Worm (Caenorhabditis elegans): Measurements from ENCODE around the gene zgpa-1.
A peak's percentile ranks its signal among the peaks of the same experiment; 100 is the strongest.

Gene zgpa-1

DNA sequence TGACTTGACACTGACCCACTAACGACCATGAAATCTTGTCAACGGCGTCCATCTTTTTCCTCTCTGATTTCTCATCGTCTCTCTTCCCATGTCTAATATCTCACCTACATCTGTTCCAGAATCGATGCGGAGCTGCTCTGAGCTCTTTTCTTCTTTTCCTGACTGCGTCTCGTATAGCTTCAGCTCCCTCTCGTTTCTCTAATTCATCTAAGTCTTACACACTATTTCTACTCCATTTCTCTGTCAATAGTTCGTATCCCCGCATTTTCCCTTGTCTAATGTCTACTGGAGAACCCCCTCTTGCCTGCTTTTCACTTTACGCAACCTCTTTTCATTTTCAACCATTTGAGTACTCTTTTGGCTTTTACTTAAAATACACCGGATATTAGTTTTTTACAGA lies 5.2 kb upstream of the zgpa-1 start, which contains the start of gene ric-3:
TSS of gene ric-3 (plus strand) at position 400 of the 400 bp plus-strand sequence.
- no peak for TF ChIP-seq nhr-28 (tag; optimal IDR thresholded peaks at IDR 0.05)
- TF ChIP-seq eor-1 (tag; optimal IDR thresholded peaks at IDR 0.05), result no peak
- TF ChIP-seq fkh-10 (GFP tag; optimal IDR thresholded peaks at IDR 0.05), result no peak
- peak; percentile 81 for TF ChIP-seq nfya-1 (tag; optimal IDR thresholded peaks at IDR 0.05; ENCODE audit: insufficient read depth)
- TF ChIP-seq elt-3 (tag; optimal IDR thresholded peaks at IDR 0.05), result no peak
- no peak for TF ChIP-seq skn-1 (tag; optimal IDR thresholded peaks at IDR 0.05)
- no peak for TF ChIP-seq nhr-11 (tag; optimal IDR thresholded peaks at IDR 0.05)
- peak; percentile 29 for TF ChIP-seq mdl-1 (tag; optimal IDR thresholded peaks at IDR 0.05)
- TF ChIP-seq jun-1 (tag; optimal IDR thresholded peaks at IDR 0.05), result no peak
- TF ChIP-seq egl-5 (tag; optimal IDR thresholded peaks at IDR 0.05), result no peak
- no peak for TF ChIP-seq pqm-1 (tag; optimal IDR thresholded peaks at IDR 0.05)
- TF ChIP-seq ceh-16 (tag; optimal IDR thresholded peaks at IDR 0.05), result no peak
- peak; percentile 42 for TF ChIP-seq lin-15B (tag; optimal IDR thresholded peaks at IDR 0.05)
- no peak for TF ChIP-seq fos-1 (tag; optimal IDR thresholded peaks at IDR 0.05)
- TF ChIP-seq unc-62 (GFP tag; optimal IDR thresholded peaks at IDR 0.05), result peak; percentile 44
- TF ChIP-seq lin-39 (tag; optimal IDR thresholded peaks at IDR 0.05), result peak; percentile 84
- peak; percentile 51 for TF ChIP-seq pha-4 (tag; optimal IDR thresholded peaks at IDR 0.05)
- TF ChIP-seq zag-1 (tag; optimal IDR thresholded peaks at IDR 0.05), result no peak
- peak; percentile 58 for TF ChIP-seq ceh-28 (tag; optimal IDR thresholded peaks at IDR 0.05)
- peak; percentile 90 for TF ChIP-seq hmg-11 (tag; optimal IDR thresholded peaks at IDR 0.05)
- no peak for TF ChIP-seq ceh-9 (tag; optimal IDR thresholded peaks at IDR 0.05)
- peak; percentile 40 for TF ChIP-seq snpc-4 (tag; optimal IDR thresholded peaks at IDR 0.05)
- no peak for TF ChIP-seq fkh-2 (tag; optimal IDR thresholded peaks at IDR 0.05)

DNA sequence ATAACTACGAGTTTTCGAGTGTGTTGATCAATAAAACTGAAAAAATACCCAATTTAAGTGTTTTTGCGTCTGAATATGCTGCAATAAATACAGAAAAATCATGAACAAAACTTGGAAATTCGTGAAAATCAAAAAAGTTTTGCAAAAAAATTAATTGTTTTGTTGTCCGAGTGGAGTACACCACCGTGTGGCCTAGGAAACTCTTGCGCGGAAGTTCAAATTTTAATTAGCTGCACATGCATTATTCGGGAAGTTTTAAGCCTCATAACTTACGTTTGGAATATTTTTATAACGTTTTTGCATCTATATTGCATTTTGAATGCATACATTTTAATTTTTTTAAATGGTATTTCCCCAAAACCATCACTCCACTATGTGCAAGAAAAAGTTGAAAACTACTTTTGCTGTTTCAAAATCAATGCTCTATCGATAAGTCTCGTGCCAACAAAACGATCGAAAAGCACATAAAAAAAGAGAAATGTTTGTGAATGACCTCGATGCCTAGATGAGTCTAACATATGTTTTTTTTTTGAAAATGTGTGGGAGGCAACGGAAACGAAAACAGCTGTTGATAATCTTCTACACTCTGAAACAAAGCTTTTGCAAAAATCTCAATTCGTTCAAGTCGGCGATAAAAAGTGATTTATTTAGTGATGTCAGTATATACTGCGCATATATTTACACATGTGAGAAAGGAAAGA lies 3.9 kb upstream of the zgpa-1 start:
- TF ChIP-seq eor-1 (tag; optimal IDR thresholded peaks at IDR 0.05), result no peak
- TF ChIP-seq nhr-43 (tag; optimal IDR thresholded peaks at IDR 0.05; ENCODE audit: poor library complexity, severe bottlenecking), result peak; percentile 38
- TF ChIP-seq zag-1 (tag; optimal IDR thresholded peaks at IDR 0.05), result no peak
- TF ChIP-seq ceh-16 (tag; optimal IDR thresholded peaks at IDR 0.05), result no peak
- no peak for TF ChIP-seq lin-39 (tag; optimal IDR thresholded peaks at IDR 0.05)
- no peak for TF ChIP-seq nhr-237 (tag; optimal IDR thresholded peaks at IDR 0.05)
- no peak for TF ChIP-seq nhr-11 (tag; optimal IDR thresholded peaks at IDR 0.05)
- no peak for TF ChIP-seq mml-1 (tag; optimal IDR thresholded peaks at IDR 0.05)
- peak; percentile 11 for TF ChIP-seq nfya-1 (tag; optimal IDR thresholded peaks at IDR 0.05; ENCODE audit: insufficient read depth)
- no peak for TF ChIP-seq elt-2 (tag; optimal IDR thresholded peaks at IDR 0.05)
- TF ChIP-seq pha-4 (tag; optimal IDR thresholded peaks at IDR 0.05), result peak; percentile 4
- no peak for TF ChIP-seq nhr-28 (tag; optimal IDR thresholded peaks at IDR 0.05)
- TF ChIP-seq nhr-77 (tag; optimal IDR thresholded peaks at IDR 0.05), result no peak
- TF ChIP-seq nhr-25 (tag; optimal IDR thresholded peaks at IDR 0.05), result no peak
- TF ChIP-seq unc-62 (GFP tag; optimal IDR thresholded peaks at IDR 0.05), result no peak
- TF ChIP-seq ceh-28 (tag; optimal IDR thresholded peaks at IDR 0.05), result no peak
- no peak for TF ChIP-seq tbx-2 (tag; optimal IDR thresholded peaks at IDR 0.05)
- TF ChIP-seq nhr-23 (tag; optimal IDR thresholded peaks at IDR 0.05), result no peak
- TF ChIP-seq nhr-76 (tag; optimal IDR thresholded peaks at IDR 0.05), result no peak
- TF ChIP-seq egl-5 (tag; optimal IDR thresholded peaks at IDR 0.05), result peak; percentile 80
- no peak for TF ChIP-seq pqm-1 (tag; optimal IDR thresholded peaks at IDR 0.05)
- TF ChIP-seq snpc-4 (tag; optimal IDR thresholded peaks at IDR 0.05), result no peak
- no peak for TF ChIP-seq jun-1 (tag; optimal IDR thresholded peaks at IDR 0.05)

DNA sequence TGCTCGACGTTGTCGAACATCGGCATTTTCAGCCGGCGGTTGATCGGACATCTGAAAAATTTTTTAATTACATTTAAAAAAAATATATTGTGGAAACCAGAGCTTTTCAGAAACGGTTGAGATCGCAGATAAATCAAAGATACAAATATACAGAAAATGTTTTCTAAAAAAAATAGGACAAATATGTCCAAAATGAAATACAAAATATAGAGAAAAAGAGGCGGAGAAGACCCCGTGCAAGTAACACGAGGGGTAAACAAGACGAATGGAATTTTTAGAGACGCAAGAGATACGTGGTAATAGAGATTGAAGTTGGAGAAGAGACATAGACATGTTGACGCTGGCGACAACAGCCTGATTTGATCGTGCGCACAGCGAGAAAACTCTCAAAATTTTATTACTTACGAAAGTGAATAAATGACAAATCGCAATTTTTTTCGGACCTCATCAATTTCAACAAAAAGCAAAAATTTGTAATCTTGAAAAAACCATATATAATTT lies 3.1 kb upstream of the zgpa-1 start, which contains the start of gene cdgs-1:
TSS of gene cdgs-1 (minus strand) at position 51 of the 501 bp plus-strand sequence.
- no peak for TF ChIP-seq ceh-16 (tag; optimal IDR thresholded peaks at IDR 0.05)
- peak; percentile 27 for TF ChIP-seq elt-2 (tag; optimal IDR thresholded peaks at IDR 0.05)
- TF ChIP-seq nhr-11 (tag; optimal IDR thresholded peaks at IDR 0.05), result no peak
- TF ChIP-seq lin-15B (tag; optimal IDR thresholded peaks at IDR 0.05), result no peak
- no peak for TF ChIP-seq aly-2 (tag; optimal IDR thresholded peaks at IDR 0.05)
- TF ChIP-seq unc-39 (tag; optimal IDR thresholded peaks at IDR 0.05), result no peak
- no peak for TF ChIP-seq sea-2 (GFP tag; optimal IDR thresholded peaks at IDR 0.05)
- peak; percentile 1 for TF ChIP-seq pqm-1 (tag; optimal IDR thresholded peaks at IDR 0.05)
- peak; percentile 55 for TF ChIP-seq fkh-2 (tag; optimal IDR thresholded peaks at IDR 0.05)
- TF ChIP-seq snpc-4 (tag; optimal IDR thresholded peaks at IDR 0.05), result peak; percentile 49
- no peak for TF ChIP-seq eor-1 (tag; optimal IDR thresholded peaks at IDR 0.05)
- no peak for TF ChIP-seq skn-1 (tag; optimal IDR thresholded peaks at IDR 0.05)
- TF ChIP-seq ZK546.5 (tag; optimal IDR thresholded peaks at IDR 0.05), result no peak
- no peak for TF ChIP-seq jun-1 (tag; optimal IDR thresholded peaks at IDR 0.05)
- no peak for TF ChIP-seq nhr-67 (tag; optimal IDR thresholded peaks at IDR 0.05)
- TF ChIP-seq nhr-12 (tag; optimal IDR thresholded peaks at IDR 0.05), result no peak
- peak; percentile 58 for TF ChIP-seq egl-5 (tag; optimal IDR thresholded peaks at IDR 0.05)
- no peak for TF ChIP-seq fos-1 (tag; optimal IDR thresholded peaks at IDR 0.05)
- peak; percentile 26 for TF ChIP-seq mdl-1 (tag; optimal IDR thresholded peaks at IDR 0.05)
- no peak for TF ChIP-seq unc-62 (GFP tag; optimal IDR thresholded peaks at IDR 0.05)
- no peak for TF ChIP-seq lin-39 (tag; optimal IDR thresholded peaks at IDR 0.05)
- no peak for TF ChIP-seq tbx-2 (tag; optimal IDR thresholded peaks at IDR 0.05)
- TF ChIP-seq nfya-1 (tag; optimal IDR thresholded peaks at IDR 0.05; ENCODE audit: insufficient read depth), result peak; percentile 69
- TF ChIP-seq pha-4 (tag; optimal IDR thresholded peaks at IDR 0.05), result peak; percentile 84
- TF ChIP-seq zag-1 (tag; optimal IDR thresholded peaks at IDR 0.05), result no peak
- TF ChIP-seq ztf-11 (tag; optimal IDR thresholded peaks at IDR 0.05), result no peak
- TF ChIP-seq elt-1 (tag; optimal IDR thresholded peaks at IDR 0.05), result no peak
- TF ChIP-seq fkh-10 (GFP tag; optimal IDR thresholded peaks at IDR 0.05), result peak; percentile 72
- TF ChIP-seq hmg-11 (tag; optimal IDR thresholded peaks at IDR 0.05), result no peak

Measured in whole organism, L3 larva.